Fruit fly (Drosophila melanogaster) whole organism, adult: ENCODE data around the gene Bem46.

Source experiments
- CG11617 ChIP-seq: fragments of 200-800 bp; sonication (Bioruptor generic); optimal IDR thresholded peaks from 2 replicates; lab custom pipeline; 2017; ENCODE audit warnings: mild to moderate bottlenecking, missing biosample characterization, missing genetic modification reagents, missing genetic modification characterization
- CG12768 ChIP-seq: fragments of 200-800 bp; sonication (Bioruptor generic); optimal IDR thresholded peaks from 2 replicates; lab custom pipeline; 2017; ENCODE audit warnings: missing biosample characterization, missing genetic modification characterization, mild to moderate bottlenecking, moderate library complexity, missing genetic modification reagents
- CG14711 ChIP-seq: fragments of 200-800 bp; sonication (Bioruptor generic); optimal IDR thresholded peaks from 2 replicates; lab custom pipeline; 2018; ENCODE audit warnings: missing biosample characterization, mild to moderate bottlenecking, missing genetic modification characterization, moderate library complexity
- CG1620 ChIP-seq: fragments of 200-800 bp; sonication (Bioruptor generic); optimal IDR thresholded peaks from 2 replicates; lab custom pipeline; 2016; ENCODE audit warnings: missing biosample characterization, missing genetic modification characterization
- CG33017 ChIP-seq: fragments of 200-800 bp; sonication (Bioruptor generic); optimal IDR thresholded peaks from 2 replicates; lab custom pipeline; 2018; ENCODE audit warnings: missing biosample characterization, mild to moderate bottlenecking, missing genetic modification characterization, moderate library complexity
- CG5204 ChIP-seq: fragments of 200-800 bp; sonication (Bioruptor generic); optimal IDR thresholded peaks from 2 replicates; lab custom pipeline; 2016; ENCODE audit warnings: missing biosample characterization, missing genetic modification characterization
- CG7045 ChIP-seq: fragments of 200-800 bp; sonication (Bioruptor generic); optimal IDR thresholded peaks from 2 replicates; lab custom pipeline; 2017; ENCODE audit warnings: missing biosample characterization, mild to moderate bottlenecking, missing genetic modification characterization
- CG7101 ChIP-seq: fragments of 200-800 bp; sonication (Bioruptor generic); optimal IDR thresholded peaks from 2 replicates; lab custom pipeline; 2018; ENCODE audit warnings: missing biosample characterization, mild to moderate bottlenecking, missing genetic modification characterization, moderate library complexity
- Clk ChIP-seq: fragments of 200-800 bp; sonication (Bioruptor generic); optimal IDR thresholded peaks from 2 replicates; lab custom pipeline; 2017; ENCODE audit warnings: missing biosample characterization, missing genetic modification characterization
- Crg-1 ChIP-seq: fragments of 200-800 bp; sonication (Bioruptor generic); optimal IDR thresholded peaks from 2 replicates; lab custom pipeline; 2016; ENCODE audit warnings: missing biosample characterization, missing genetic modification characterization
- Hr96 ChIP-seq: fragments of 200-800 bp; sonication (Bioruptor generic); optimal IDR thresholded peaks from 2 replicates; lab custom pipeline; 2016; ENCODE audit warnings: missing biosample characterization, missing genetic modification characterization
- Mnt ChIP-seq: fragments of 200-800 bp; sonication (Bioruptor generic); optimal IDR thresholded peaks from 2 replicates; lab custom pipeline; 2016; ENCODE audit warnings: missing biosample characterization, mild to moderate bottlenecking, missing genetic modification characterization
- bab1 ChIP-seq: fragments of 200-800 bp; sonication (Bioruptor generic); optimal IDR thresholded peaks from 3 replicates; lab custom pipeline; 2019; ENCODE audit warnings: missing biosample characterization, mild to moderate bottlenecking, missing genetic modification characterization, moderate library complexity
- cic ChIP-seq: fragments of 200-800 bp; sonication (Bioruptor generic); optimal IDR thresholded peaks from 2 replicates; lab custom pipeline; 2017; ENCODE audit warnings: missing biosample characterization, mild to moderate bottlenecking, missing genetic modification characterization, moderate library complexity
- cnc ChIP-seq, 2 experiments: fragments of >200 bp; optimal IDR thresholded peaks; 2 replicates each; lab custom pipeline; 2017
- kay ChIP-seq: fragments of 200-800 bp; sonication (Bioruptor generic); peaks from one replicate; lab custom pipeline; 2016; ENCODE audit warnings: missing biosample characterization, missing genetic modification characterization, borderline replicate concordance
- ovo ChIP-seq: fragments of 200-800 bp; sonication (Bioruptor generic); optimal IDR thresholded peaks from 2 replicates; lab custom pipeline; 2016; ENCODE audit warnings: missing biosample characterization, missing genetic modification characterization
- pad ChIP-seq: fragments of 200-800 bp; sonication (Bioruptor generic); optimal IDR thresholded peaks from 3 replicates; lab custom pipeline; 2017; ENCODE audit warnings: missing biosample characterization, missing genetic modification characterization, mild to moderate bottlenecking, moderate library complexity, missing genetic modification reagents
- tj ChIP-seq: fragments of 200-800 bp; sonication (Bioruptor generic); optimal IDR thresholded peaks from 3 replicates; lab custom pipeline; 2017; ENCODE audit warnings: missing biosample characterization, mild to moderate bottlenecking, missing genetic modification characterization, moderate library complexity
- toe ChIP-seq: fragments of 200-800 bp; sonication (Bioruptor generic); optimal IDR thresholded peaks from 2 replicates; lab custom pipeline; 2016; ENCODE audit warnings: missing biosample characterization, missing genetic modification characterization

Gene Bem46

DNA sequence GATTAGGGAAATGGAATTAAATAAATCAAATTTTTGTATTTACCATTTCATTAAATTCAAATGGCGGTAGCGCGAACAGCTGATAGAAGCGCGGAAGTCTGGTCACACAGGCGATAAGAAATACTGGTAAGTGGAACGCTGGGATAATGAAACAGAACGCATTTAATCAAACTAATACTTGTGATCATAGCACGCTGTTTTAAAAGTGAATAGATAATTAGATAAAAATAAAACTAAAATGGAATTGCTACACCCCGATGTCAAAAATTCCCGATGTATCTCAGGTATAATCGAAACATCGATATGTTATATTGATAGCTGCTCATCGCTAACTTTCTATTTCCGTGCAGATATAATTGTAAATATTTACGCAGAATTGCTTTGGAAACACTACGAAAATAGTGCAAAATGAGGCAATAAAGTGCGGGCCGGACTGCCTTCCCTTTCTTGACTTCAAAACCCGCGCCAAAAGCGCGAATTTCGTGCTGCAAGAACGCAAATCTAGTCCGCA lies 4.8 kb downstream of the Bem46 start, which contains the start of the genes okr and CG3558:
Gene okr, minus strand, starts transcription at position 96 of the 511 bp plus-strand sequence.
Gene CG3558, plus strand, starts transcription at position 207 of the 511 bp plus-strand sequence.
- TF ChIP-seq CG11617 (GFP tag; lab: Kevin White, UChicago) (no peak), toe (GFP tag; lab: Kevin White, UChicago) (no peak), CG14711 (tag; lab: Kevin White, UChicago) (no peak), bab1 (GFP tag; lab: Kevin White, UChicago) (peak; percentile 42)

dm6 chr2L:2993236-2993635 lies 5.3 kb downstream of the Bem46 start:
- TF ChIP-seq tj (GFP tag; lab: Kevin White, UChicago) (no peak), CG33017 (no peak), Hr96 (GFP tag; lab: Kevin White, UChicago) (no peak), Mnt (GFP tag; lab: Kevin White, UChicago) (peak; percentile 25), CG7101 (tag; lab: Kevin White, UChicago) (no peak), cnc (optimal IDR thresholded peaks at IDR 0.05; lab: Kevin White, UChicago) (no peak), bab1 (GFP tag; lab: Kevin White, UChicago) (no peak), CG12768 (GFP tag; lab: Kevin White, UChicago) (peak; percentile 58)

DNA sequence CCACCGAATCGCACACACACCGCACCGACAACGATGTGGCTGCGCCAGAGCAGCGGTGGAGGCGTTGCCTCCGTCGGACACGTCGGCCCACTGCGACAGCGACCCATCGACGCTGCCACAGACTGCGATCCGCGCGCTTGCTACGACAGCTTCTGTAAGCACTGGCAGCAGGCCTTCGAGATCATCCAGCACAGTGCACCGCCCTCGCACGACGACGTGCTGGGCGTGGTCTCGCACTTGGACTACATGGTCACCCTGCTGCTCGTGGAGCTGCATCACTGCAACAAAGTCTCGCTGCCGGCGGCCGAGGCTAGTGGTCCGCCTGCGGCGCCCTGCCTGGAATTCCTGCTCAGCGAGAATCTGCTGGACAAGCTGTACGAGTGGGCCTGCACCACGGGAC lies 5.8 kb downstream of the Bem46 start:
- TF ChIP-seq kay (GFP tag; lab: Kevin White, UChicago) (no peak), CG33017 (no peak), CG14711 (tag; lab: Kevin White, UChicago) (no peak), tj (GFP tag; lab: Kevin White, UChicago) (no peak), Clk (GFP tag; lab: Kevin White, UChicago) (no peak), ovo (no peak)

- TF ChIP-seq CG33017, result no peak
- peak; percentile 61 for TF ChIP-seq tj (GFP tag; lab: Kevin White, UChicago)
- TF ChIP-seq bab1 (GFP tag; lab: Kevin White, UChicago), result peak; percentile 19
These were observed 11.2 kb downstream of the Bem46 start, which contains the start of gene Ccdc85 for dm6 chr2L:2999113-2999512. TSS of gene Ccdc85 (plus strand) at chr2L:2999286.

DNA sequence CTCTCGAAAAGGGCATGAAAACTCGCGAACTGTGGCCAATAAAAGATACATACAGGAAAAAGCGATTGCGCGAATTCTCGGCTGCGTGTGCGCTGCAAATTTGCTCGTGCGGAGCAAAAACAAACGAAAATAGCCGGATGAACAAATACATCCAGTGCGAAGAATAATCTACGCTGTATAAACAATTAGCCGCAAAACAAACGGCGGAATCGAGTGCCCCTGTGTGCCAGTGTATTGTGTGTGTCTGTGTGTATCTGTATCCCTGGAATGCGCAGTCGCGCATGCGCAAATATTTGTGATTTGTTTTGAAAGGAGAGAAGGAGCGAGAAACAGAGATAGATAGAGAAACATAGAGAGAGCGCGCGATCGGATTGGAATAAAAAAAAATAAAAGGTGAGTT lies 11.7 kb downstream of the Bem46 start:
- TF ChIP-seq cnc (optimal IDR thresholded peaks at IDR 0.05; lab: Kevin White, UChicago) (no peak), CG33017 (no peak), CG7101 (tag; lab: Kevin White, UChicago) (no peak)

DNA sequence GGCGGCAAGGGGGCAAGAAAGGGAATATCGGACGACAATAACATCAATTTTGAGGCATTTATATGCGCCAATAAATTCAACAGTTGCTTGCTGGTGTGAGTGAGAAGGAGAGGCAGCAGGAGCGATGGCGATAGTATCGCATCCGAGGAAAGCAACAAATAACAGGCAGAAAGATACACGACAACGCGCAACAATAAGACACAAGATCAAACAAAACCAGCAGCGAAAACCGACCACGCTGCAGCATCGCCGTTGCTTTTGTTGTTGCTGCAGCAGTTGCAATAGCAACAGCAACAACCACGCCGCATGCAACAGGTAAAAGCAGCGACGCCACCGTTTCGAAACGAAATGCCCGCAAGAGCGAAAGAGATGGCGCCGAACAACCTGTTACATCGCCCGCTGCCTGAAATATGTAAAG lies 12.6 kb downstream of the Bem46 start:
- no peak for TF ChIP-seq cic (GFP tag; lab: Kevin White, UChicago)
- no peak for TF ChIP-seq CG5204 (GFP tag; lab: Kevin White, UChicago)
- TF ChIP-seq Clk (GFP tag; lab: Kevin White, UChicago), result no peak
- no peak for TF ChIP-seq cnc (optimal IDR thresholded peaks at IDR 0.05; lab: Kevin White, UChicago)
- no peak for TF ChIP-seq toe (GFP tag; lab: Kevin White, UChicago)
- no peak for TF ChIP-seq Hr96 (GFP tag; lab: Kevin White, UChicago)
- no peak for TF ChIP-seq CG1620 (GFP tag; lab: Kevin White, UChicago)
- no peak for TF ChIP-seq CG11617 (GFP tag; lab: Kevin White, UChicago)
- no peak for TF ChIP-seq tj (GFP tag; lab: Kevin White, UChicago)
- TF ChIP-seq CG7101 (tag; lab: Kevin White, UChicago), result no peak
- TF ChIP-seq Crg-1 (GFP tag; lab: Kevin White, UChicago), result no peak
- TF ChIP-seq CG12768 (GFP tag; lab: Kevin White, UChicago), result no peak
- no peak for TF ChIP-seq CG33017
- TF ChIP-seq kay (GFP tag; lab: Kevin White, UChicago), result no peak
- TF ChIP-seq bab1 (GFP tag; lab: Kevin White, UChicago), result no peak
- TF ChIP-seq Mnt (GFP tag; lab: Kevin White, UChicago), result no peak

DNA sequence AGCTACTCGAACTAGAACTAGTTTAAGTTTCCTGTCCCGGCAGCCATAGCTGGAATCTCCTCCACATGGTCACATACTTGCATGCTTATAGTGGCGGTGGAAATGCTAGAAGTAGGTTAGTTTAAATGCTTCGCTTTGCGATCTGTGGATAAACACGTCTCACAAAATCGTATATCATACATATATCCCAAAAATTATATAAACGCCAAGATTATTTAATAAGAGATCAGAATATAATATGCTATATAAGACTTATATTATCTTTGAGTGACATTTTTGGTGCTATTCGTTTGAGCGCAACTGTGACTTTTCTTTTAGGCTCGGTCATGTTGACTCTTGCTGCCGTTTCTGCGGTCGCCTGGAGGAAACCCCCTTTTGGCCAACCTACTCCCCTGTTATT lies 14.0 kb downstream of the Bem46 start:
- TF ChIP-seq pad (GFP tag; lab: Kevin White, UChicago), result no peak
- no peak for TF ChIP-seq kay (GFP tag; lab: Kevin White, UChicago)
- TF ChIP-seq cic (GFP tag; lab: Kevin White, UChicago), result no peak
- TF ChIP-seq CG12768 (GFP tag; lab: Kevin White, UChicago), result no peak
- no peak for TF ChIP-seq ovo
- no peak for TF ChIP-seq CG7101 (tag; lab: Kevin White, UChicago)
- TF ChIP-seq CG11617 (GFP tag; lab: Kevin White, UChicago), result no peak
- no peak for TF ChIP-seq Crg-1 (GFP tag; lab: Kevin White, UChicago)
- TF ChIP-seq toe (GFP tag; lab: Kevin White, UChicago), result no peak
- TF ChIP-seq Clk (GFP tag; lab: Kevin White, UChicago), result no peak
- TF ChIP-seq cnc (optimal IDR thresholded peaks at IDR 0.05; lab: Kevin White, UChicago), result no peak
- TF ChIP-seq Hr96 (GFP tag; lab: Kevin White, UChicago), result no peak
- TF ChIP-seq CG33017, result no peak
- TF ChIP-seq bab1 (GFP tag; lab: Kevin White, UChicago), result no peak
- TF ChIP-seq CG7045 (GFP tag; lab: Kevin White, UChicago), result no peak
- TF ChIP-seq CG14711 (tag; lab: Kevin White, UChicago), result no peak
- no peak for TF ChIP-seq CG5204 (GFP tag; lab: Kevin White, UChicago)
- TF ChIP-seq Mnt (GFP tag; lab: Kevin White, UChicago), result no peak
